Worm (Caenorhabditis elegans): ENCODE results near the gene Y94H6A.5.
A peak's percentile ranks its signal among the peaks of the same experiment; 100 is the strongest.

Gene Y94H6A.5

ce11 chrIV:2658733-2659132 lies 45.0 kb downstream of the Y94H6A.5 start (continued):
- TF ChIP-seq ZK337.2 (GFP tag; IDR thresholded peaks at IDR 0.05) (no peak), lir-3 (tag; optimal IDR thresholded peaks at IDR 0.05) (no peak)

DNA sequence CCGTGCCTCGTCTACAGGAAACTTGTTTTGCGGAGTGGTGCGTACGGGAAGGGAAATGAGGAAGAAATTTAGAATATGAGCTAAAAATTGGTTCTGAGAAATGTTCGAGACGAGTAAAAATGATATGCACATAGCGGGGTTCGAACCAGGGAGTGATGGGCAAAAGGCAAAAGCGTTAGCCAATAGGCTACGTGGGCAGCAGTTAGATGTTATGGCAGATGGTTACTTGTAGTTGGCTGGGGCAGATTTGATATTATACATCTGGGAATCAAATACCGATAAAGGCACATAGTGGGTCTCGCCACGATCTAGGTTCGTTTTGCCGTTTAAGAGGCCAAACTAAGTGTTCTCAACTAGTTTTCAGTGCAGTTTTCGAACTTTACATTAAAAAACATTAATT lies 46.5 kb downstream of the Y94H6A.5 start:
- TF ChIP-seq F44E2.7 (GFP tag; IDR thresholded peaks at IDR 0.05) (peak; percentile 90; the same call in 1 of the 2 replicates), ZK546.5 (tag; optimal IDR thresholded peaks at IDR 0.05) (no peak), cey-2 (tag; optimal IDR thresholded peaks at IDR 0.05; ENCODE audit: borderline replicate concordance, insufficient read depth) (no peak), hmg-1.1 (GFP tag; IDR thresholded peaks at IDR 0.05) (peak; percentile 44; the same call in 1 of the 2 replicates), lim-7 (GFP tag; IDR thresholded peaks at IDR 0.05) (peak; percentile 94), gei-8 (GFP tag; optimal IDR thresholded peaks at IDR 0.05) (peak; percentile 27), Y105C5A.15 (GFP tag; IDR thresholded peaks at IDR 0.05) (0 out of 2 replicates have a peak, but pooled peaks have one; percentile 76), aha-1 (tag) (peak; percentile 96), nhr-41 (GFP tag; IDR thresholded peaks at IDR 0.05) (0 out of 2 replicates have a peak, but pooled peaks have one; percentile 69), unc-62 (GFP tag; optimal IDR thresholded peaks at IDR 0.05 in 1 of 2) (no peak), unc-62 (tag; optimal IDR thresholded peaks at IDR 0.05) (no peak), pha-4 (GFP tag; IDR thresholded peaks at IDR 0.05) (peak; percentile 78; the same call in 1 of the 2 replicates), pha-4 (tag; optimal IDR thresholded peaks at IDR 0.05) (no peak), nhr-237 (tag; optimal IDR thresholded peaks at IDR 0.05) (no peak), mxl-2 (GFP tag; conservative IDR thresholded peaks at IDR 0.05) (0 out of 2 replicates have a peak, but pooled peaks have one; percentile 16), T20F7.1 (GFP tag; optimal IDR thresholded peaks at IDR 0.05) (no peak), hif-1 (tag; optimal IDR thresholded peaks at IDR 0.05) (no peak), mes-2 (tag; optimal IDR thresholded peaks at IDR 0.05; ENCODE audit: poor library complexity, severe bottlenecking) (peak; percentile 67), ztf-7 (tag; optimal IDR thresholded peaks at IDR 0.05) (no peak), attf-4 (tag; optimal IDR thresholded peaks at IDR 0.05) (no peak), php-3 (GFP tag; IDR thresholded peaks at IDR 0.05) (0 out of 2 replicates have a peak, but pooled peaks have one; percentile 36), tag-97 (GFP tag; IDR thresholded peaks at IDR 0.05) (no peak), hlh-30 (tag; optimal IDR thresholded peaks at IDR 0.05; ENCODE audit: insufficient read depth) (no peak), lin-39 (tag; optimal IDR thresholded peaks at IDR 0.05) (no peak), mxl-3 (GFP tag; optimal IDR thresholded peaks at IDR 0.05) (no peak), D1046.2 (GFP tag; IDR thresholded peaks at IDR 0.05) (peak; percentile 58; the same call in 1 of the 2 replicates), daf-12 (tag; optimal IDR thresholded peaks at IDR 0.05) (no peak), madf-5 (GFP tag; IDR thresholded peaks at IDR 0.05) (peak in 1 of 2 experiments; percentile 64; a peak in 1 of 4 replicates), ceh-32 (tag; optimal IDR thresholded peaks at IDR 0.05; ENCODE audit: poor library complexity) (no peak), ZK337.2 (GFP tag; IDR thresholded peaks at IDR 0.05) (no peak), hlh-11 (tag; optimal IDR thresholded peaks at IDR 0.05) (no peak), vab-7 (GFP tag; IDR thresholded peaks at IDR 0.05) (peak; percentile 92), lin-29 (GFP tag; IDR thresholded peaks at IDR 0.05) (no peak), egl-43 (GFP tag; IDR thresholded peaks at IDR 0.05) (peak; percentile 79), dve-1 (tag; optimal IDR thresholded peaks at IDR 0.05; ENCODE audit: insufficient read depth) (no peak), lin-1 (GFP tag; IDR thresholded peaks at IDR 0.05) (peak; percentile 46; the same call in 1 of the 2 replicates), daf-16 (GFP tag; optimal IDR thresholded peaks at IDR 0.05) (peak in 1 of 2 experiments; percentile 62), daf-16 (tag; optimal IDR thresholded peaks at IDR 0.05) (peak; percentile 8), lin-38 (GFP tag; IDR thresholded peaks at IDR 0.05) (peak; percentile 80), Y48G9A.11 (GFP tag; IDR thresholded peaks at IDR 0.05) (peak; percentile 82), lsy-2 (tag; optimal IDR thresholded peaks at IDR 0.05) (no peak), Y75B8A.6 (GFP tag; IDR thresholded peaks at IDR 0.05) (peak; percentile 78; the same call in 1 of the 2 replicates), nhr-77 (tag; optimal IDR thresholded peaks at IDR 0.05) (no peak), unc-39 (tag; optimal IDR thresholded peaks at IDR 0.05) (no peak), dmd-8 (GFP tag; IDR thresholded peaks at IDR 0.05) (peak; percentile 88), snpc-4 (tag; optimal IDR thresholded peaks at IDR 0.05) (no peak), zfp-3 (GFP tag; conservative IDR thresholded peaks at IDR 0.05) (no peak)

All from whole organism, L4 larva.